Fruit fly (Drosophila melanogaster) whole organism, embryonic: Measurements from ENCODE around the gene MED27.

Experiments used
- Asciz ChIP-seq: fragments of 200-800 bp; sonication (Bioruptor generic); optimal IDR thresholded peaks from 2 replicates; lab custom pipeline; 2017; ENCODE audit warnings: missing biosample characterization, mild to moderate bottlenecking, missing genetic modification characterization, missing genetic modification reagents
- Atf-2 ChIP-seq: fragments of 200-800 bp; sonication (Bioruptor generic); optimal IDR thresholded peaks from 2 replicates; lab custom pipeline; 2016; ENCODE audit warnings: missing biosample characterization, missing genetic modification characterization
- B-H2 ChIP-seq: fragments of 200-800 bp; sonication (Bioruptor generic); optimal IDR thresholded peaks from 2 replicates; lab custom pipeline; 2018; ENCODE audit warnings: missing biosample characterization, mild to moderate bottlenecking, missing genetic modification characterization
- BEAF-32 ChIP-seq: fragments of 200-800 bp; sonication (Bioruptor generic); optimal IDR thresholded peaks from 3 replicates; lab custom pipeline; 2017; ENCODE audit warnings: missing biosample characterization, missing genetic modification characterization, mild to moderate bottlenecking, moderate library complexity, missing genetic modification reagents
- CG11504 ChIP-seq: fragments of 200-800 bp; sonication (Bioruptor generic); optimal IDR thresholded peaks from 3 replicates; lab custom pipeline; 2019; ENCODE audit warnings: missing biosample characterization, mild to moderate bottlenecking, missing genetic modification characterization, moderate library complexity
- CG12155 ChIP-seq: fragments of 200-800 bp; sonication (Bioruptor generic); optimal IDR thresholded peaks from 3 replicates; lab custom pipeline; 2016; ENCODE audit warnings: missing biosample characterization, missing genetic modification characterization
- CG1233 ChIP-seq: fragments of 200-800 bp; sonication (Bioruptor generic); optimal IDR thresholded peaks from 4 replicates; lab custom pipeline; 2018; ENCODE audit warnings: missing biosample characterization, mild to moderate bottlenecking, missing genetic modification characterization
- CG14014 ChIP-seq: fragments of 200-800 bp; sonication (Bioruptor generic); IDR thresholded peaks from 2 replicates; pipeline ENCODE4 v1.3.6; 2022; ENCODE audit warnings: missing biosample characterization, missing genetic modification characterization
- CG14860 ChIP-seq: fragments of 200-800 bp; sonication (Bioruptor generic); IDR thresholded peaks from 3 replicates; pipeline ENCODE4 v1.3.6; 2022; ENCODE audit warnings: missing biosample characterization, missing genetic modification characterization; ENCODE audit not compliant: partially characterized antibody
- CG15073 ChIP-seq: fragments of 200-800 bp; sonication (Bioruptor generic); optimal IDR thresholded peaks from 2 replicates; lab custom pipeline; 2016; ENCODE audit warnings: missing biosample characterization, missing genetic modification characterization
- CG16779 ChIP-seq: fragments of 200-800 bp; sonication (Bioruptor generic); IDR thresholded peaks from 2 replicates; pipeline ENCODE4 v1.3.6; 2022; ENCODE audit warnings: missing biosample characterization, missing genetic modification characterization
- CG17361 ChIP-seq: fragments of 200-800 bp; sonication (Bioruptor generic); IDR thresholded peaks from 3 replicates; pipeline ENCODE4 v1.3.6; 2022; ENCODE audit warnings: missing biosample characterization, missing genetic modification characterization
- CG17612 ChIP-seq: fragments of 200-800 bp; sonication (Bioruptor generic); IDR thresholded peaks from 2 replicates; pipeline ENCODE4 v1.3.6; 2022; ENCODE audit warnings: missing biosample characterization, missing genetic modification characterization
- CG18476 ChIP-seq: fragments of 200-800 bp; sonication (Bioruptor generic); optimal IDR thresholded peaks from 2 replicates; lab custom pipeline; 2016; ENCODE audit warnings: missing biosample characterization, mild to moderate bottlenecking, missing genetic modification characterization
- CG18599 ChIP-seq: fragments of 200-800 bp; sonication (Bioruptor generic); optimal IDR thresholded peaks from 3 replicates; lab custom pipeline; 2017; ENCODE audit warnings: missing biosample characterization, missing genetic modification characterization, mild to moderate bottlenecking, moderate library complexity, missing genetic modification reagents
- CG7372 ChIP-seq: fragments of 200-800 bp; sonication (Bioruptor generic); IDR thresholded peaks from 2 replicates; pipeline ENCODE4 v1.3.6; 2022; ENCODE audit warnings: missing biosample characterization, missing genetic modification characterization
- CG8924 ChIP-seq: fragments of 200-800 bp; optimal IDR thresholded peaks from 3 replicates; lab custom pipeline; 2019; ENCODE audit warnings: missing biosample characterization, mild to moderate bottlenecking, missing genetic modification characterization, moderate library complexity
- CoRest ChIP-seq: fragments of 200-800 bp; sonication (Bioruptor generic); optimal IDR thresholded peaks from 3 replicates; lab custom pipeline; 2018; ENCODE audit warnings: missing biosample characterization, mild to moderate bottlenecking, missing genetic modification characterization, moderate library complexity
- D ChIP-seq, 2 experiments: fragments of 200-800 bp in 1 of 2; fragments of >200 bp in 1 of 2; sonication (Bioruptor generic) in 1 of 2; optimal IDR thresholded peaks; 2 replicates in 1 of 2; 3 replicates in 1 of 2; lab custom pipeline; 2017; ENCODE audit warnings: mild to moderate bottlenecking in 1 of 2, missing biosample characterization in 1 of 2, missing genetic modification characterization in 1 of 2, missing genetic modification reagents in 1 of 2
- Dad ChIP-seq: fragments of 200-800 bp; sonication (Bioruptor generic); optimal IDR thresholded peaks from 3 replicates; lab custom pipeline; 2016; ENCODE audit warnings: missing biosample characterization, missing genetic modification characterization
- Dbx ChIP-seq: fragments of 200-800 bp; sonication (Bioruptor generic); IDR thresholded peaks from 3 replicates; pipeline ENCODE4 v1.3.6; 2022; ENCODE audit warnings: missing biosample characterization, missing genetic modification characterization
- HHEX ChIP-seq: fragments of 200-800 bp; sonication (Bioruptor generic); optimal IDR thresholded peaks from 3 replicates; lab custom pipeline; 2017; ENCODE audit warnings: missing biosample characterization, mild to moderate bottlenecking, missing genetic modification characterization, missing genetic modification reagents
- Hr39 ChIP-seq: fragments of >200 bp; optimal IDR thresholded peaks from 2 replicates; lab custom pipeline; 2017
- Kr ChIP-seq: fragments of 200-800 bp; sonication (Bioruptor generic); optimal IDR thresholded peaks from 2 replicates; lab custom pipeline; 2017; ENCODE audit warnings: missing biosample characterization, mild to moderate bottlenecking, missing genetic modification characterization
- NC2α ChIP-seq: fragments of 200-800 bp; sonication (Bioruptor generic); optimal IDR thresholded peaks from 2 replicates; lab custom pipeline; 2016; ENCODE audit warnings: missing biosample characterization, missing genetic modification characterization
- Neu2 ChIP-seq: fragments of 200-800 bp; sonication (Bioruptor generic); optimal IDR thresholded peaks from 3 replicates; lab custom pipeline; 2016; ENCODE audit warnings: missing biosample characterization, missing genetic modification characterization, borderline replicate concordance
- Nf-YA ChIP-seq: fragments of 200-800 bp; sonication (Bioruptor generic); IDR thresholded peaks from 2 replicates; pipeline ENCODE4 v1.3.6; 2022; ENCODE audit warnings: missing biosample characterization, missing genetic modification characterization
- Pdp1 ChIP-seq, 2 experiments: fragments of 200-800 bp; sonication (Bioruptor generic); optimal IDR thresholded peaks; 3 replicates each; lab custom pipeline; 2016; ENCODE audit warnings: missing biosample characterization in 2 of 2, missing genetic modification characterization in 2 of 2, mild to moderate bottlenecking in 1 of 2, moderate library complexity in 1 of 2
- Rx ChIP-seq: fragments of 200-800 bp; sonication (Bioruptor generic); IDR thresholded peaks from 2 replicates; pipeline ENCODE4 v1.3.6; 2022; ENCODE audit warnings: missing biosample characterization, missing genetic modification characterization
- Sin3A ChIP-seq: fragments of >200 bp; optimal IDR thresholded peaks from 2 replicates; lab custom pipeline; 2018
- Sox100B ChIP-seq: fragments of 200-800 bp; sonication (Bioruptor generic); optimal IDR thresholded peaks from 3 replicates; lab custom pipeline; 2018; ENCODE audit warnings: missing biosample characterization, mild to moderate bottlenecking, missing genetic modification characterization
- Sox102F ChIP-seq: fragments of 200-800 bp; sonication (Bioruptor generic); optimal IDR thresholded peaks from 2 replicates; lab custom pipeline; 2018; ENCODE audit warnings: missing biosample characterization, mild to moderate bottlenecking, missing genetic modification characterization, moderate library complexity
- Tbp ChIP-seq: fragments of >200 bp; optimal IDR thresholded peaks from 2 replicates; lab custom pipeline; 2018; ENCODE audit warnings: missing biosample characterization, missing genetic modification characterization
- bcd ChIP-seq: fragments of 200-800 bp; sonication (Bioruptor generic); optimal IDR thresholded peaks from 2 replicates; lab custom pipeline; 2017; ENCODE audit warnings: missing biosample characterization, mild to moderate bottlenecking, missing genetic modification characterization
- caup ChIP-seq: fragments of 200-800 bp; sonication (Bioruptor generic); optimal IDR thresholded peaks from 3 replicates; lab custom pipeline; 2017; ENCODE audit warnings: missing biosample characterization, mild to moderate bottlenecking, missing genetic modification characterization, moderate library complexity; ENCODE audit not compliant: severe bottlenecking
- chinmo ChIP-seq: fragments of 200-800 bp; sonication (Bioruptor generic); IDR thresholded peaks from 4 replicates; pipeline ENCODE4 v1.3.6; 2022; ENCODE audit warnings: missing biosample characterization, missing genetic modification characterization; ENCODE audit not compliant: partially characterized antibody
- chn ChIP-seq: fragments of 200-800 bp; sonication (Bioruptor generic); optimal IDR thresholded peaks from 2 replicates; lab custom pipeline; 2016; ENCODE audit warnings: missing biosample characterization, missing genetic modification characterization
- dimm ChIP-seq: fragments of 200-800 bp; sonication (Bioruptor generic); IDR thresholded peaks from 2 replicates; pipeline ENCODE4 v1.3.6; 2022; ENCODE audit warnings: missing biosample characterization, missing genetic modification characterization
- ems ChIP-seq: fragments of 200-800 bp; sonication (Bioruptor generic); optimal IDR thresholded peaks from 3 replicates; lab custom pipeline; 2016; ENCODE audit warnings: missing biosample characterization, missing genetic modification characterization
- ewg ChIP-seq: fragments of 200-800 bp; sonication (Bioruptor generic); optimal IDR thresholded peaks from 3 replicates; lab custom pipeline; 2017; ENCODE audit warnings: mild to moderate bottlenecking, missing biosample characterization, missing genetic modification reagents, missing genetic modification characterization
- fd102C ChIP-seq: fragments of 200-800 bp; sonication (Bioruptor generic); optimal IDR thresholded peaks from 2 replicates; lab custom pipeline; 2018; ENCODE audit warnings: missing biosample characterization, mild to moderate bottlenecking, missing genetic modification characterization, moderate library complexity
- grau ChIP-seq: fragments of 200-800 bp; optimal IDR thresholded peaks from 3 replicates; lab custom pipeline; 2019; ENCODE audit warnings: missing biosample characterization, mild to moderate bottlenecking, missing genetic modification characterization, moderate library complexity
- grn ChIP-seq: fragments of 200-800 bp; sonication (Bioruptor generic); optimal IDR thresholded peaks from 3 replicates; lab custom pipeline; 2017; ENCODE audit warnings: missing biosample characterization, missing genetic modification characterization
- h ChIP-seq: fragments of >200 bp; optimal IDR thresholded peaks from 2 replicates; lab custom pipeline; 2017
- hb ChIP-seq: fragments of 200-800 bp; sonication (Bioruptor generic); IDR thresholded peaks from 3 replicates; pipeline ENCODE4 v1.3.6; 2022; ENCODE audit warnings: missing biosample characterization, missing genetic modification characterization; ENCODE audit not compliant: partially characterized antibody
- nerfin-2 ChIP-seq: fragments of 200-800 bp; sonication (Bioruptor generic); IDR thresholded peaks from 2 replicates; pipeline ENCODE4 v1.3.6; 2022; ENCODE audit warnings: missing biosample characterization, missing genetic modification characterization; ENCODE audit not compliant: partially characterized antibody
- otp ChIP-seq: fragments of 200-800 bp; sonication (Bioruptor generic); IDR thresholded peaks from 3 replicates; pipeline ENCODE4, ENCODE4 v1.3.6; 2022; ENCODE audit warnings: missing biosample characterization, missing genetic modification characterization
- slbo ChIP-seq: fragments of 200-800 bp; sonication (Bioruptor generic); IDR thresholded peaks from 2 replicates; pipeline ENCODE4 v1.3.6; 2022; ENCODE audit warnings: missing biosample characterization, missing genetic modification characterization
- so ChIP-seq: fragments of 200-800 bp; sonication (Bioruptor generic); IDR thresholded peaks from 3 replicates; pipeline ENCODE4 v1.3.6; 2022; ENCODE audit warnings: missing biosample characterization, missing genetic modification characterization
- vfl ChIP-seq: fragments of 200-800 bp; sonication (Bioruptor generic); optimal IDR thresholded peaks from 2 replicates; lab custom pipeline; 2016; ENCODE audit warnings: missing biosample characterization, missing genetic modification characterization

Gene MED27

DNA sequence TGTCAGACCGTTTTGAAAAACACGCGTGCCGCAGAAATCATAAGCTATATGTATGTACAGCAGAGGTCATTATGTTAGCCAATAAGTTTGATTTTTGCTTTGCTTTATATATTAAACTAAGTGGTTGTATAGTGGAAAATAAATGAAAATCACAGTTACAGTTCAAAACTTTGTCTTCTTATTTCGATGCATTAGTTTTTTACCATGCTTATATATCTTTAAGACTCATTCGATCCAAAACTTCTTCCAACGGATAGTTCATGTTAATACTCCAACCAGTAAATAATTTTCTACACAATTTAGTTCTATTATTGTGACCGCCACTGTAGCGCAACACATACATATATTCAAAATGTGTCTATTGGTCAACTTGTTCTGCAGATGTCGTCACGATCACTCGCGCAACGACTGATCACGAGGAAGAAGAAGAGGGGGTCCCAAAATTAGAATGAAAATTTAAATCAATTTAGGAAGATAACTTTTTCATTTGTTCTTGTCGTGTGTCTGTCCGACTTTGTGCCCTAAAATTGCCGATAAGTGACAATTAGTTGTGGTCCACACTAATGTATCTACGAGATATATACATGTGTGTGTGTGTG lies 50.6 kb downstream of the MED27 start (continued):
- TF ChIP-seq bcd (GFP tag; lab: Kevin White, UChicago), result peak; percentile 63
- 0 out of 2 replicates have a peak, but pooled peaks have one; percentile 12 for TF ChIP-seq Rx
- TF ChIP-seq dimm (GFP tag; lab: Robert Waterston, UW), result no peak
- TF ChIP-seq Pdp1 (GFP tag; optimal IDR thresholded peaks at IDR 0.05; lab: Kevin White, UChicago), result peak; percentile 41 to 56
- peak; percentile 30; the same call in 1 of the 2 replicates for TF ChIP-seq Nf-YA (GFP tag; lab: Robert Waterston, UW)
- TF ChIP-seq CG11504 (tag; lab: Kevin White, UChicago), result no peak
- peak; percentile 71 for TF ChIP-seq Sox102F (GFP tag; lab: Kevin White, UChicago)
- TF ChIP-seq vfl (GFP tag; lab: Kevin White, UChicago), result no peak
- 0 out of 2 replicates have a peak, but pooled peaks have one; percentile 22 for TF ChIP-seq CG7372
- TF ChIP-seq so (GFP tag; lab: Robert Waterston, UW), result no peak; the same call in 2 of the 3 replicates
- peak; percentile 82 for TF ChIP-seq grau
- TF ChIP-seq hb (GFP tag; lab: Robert Waterston, UW), result no peak
- no peak for TF ChIP-seq h (lab: Kevin White, UChicago)
- 0 out of 2 replicates have a peak, but pooled peaks have one; percentile 10 for TF ChIP-seq CG14014 (GFP tag; lab: Robert Waterston, UW)
- no peak for TF ChIP-seq Neu2 (GFP tag; lab: Kevin White, UChicago)
- no peak for TF ChIP-seq CG15073 (GFP tag; lab: Kevin White, UChicago)
- TF ChIP-seq chn (GFP tag; lab: Kevin White, UChicago), result no peak
- no peak; the same call in 2 of the 3 replicates for TF ChIP-seq CG17361 (GFP tag; lab: Robert Waterston, UW)
- no peak for TF ChIP-seq Sox100B (GFP tag; lab: Kevin White, UChicago)
- TF ChIP-seq Dbx, result 0 out of 3 replicates have a peak, but pooled peaks have one; percentile 42
- peak; percentile 80 for TF ChIP-seq CoRest (tag; lab: Kevin White, UChicago)
- no peak for TF ChIP-seq nerfin-2 (GFP tag; lab: Robert Waterston, UW)
- TF ChIP-seq CG14860, result no peak
- peak; percentile 50 for TF ChIP-seq caup (GFP tag; lab: Kevin White, UChicago)
- no peak for TF ChIP-seq otp (GFP tag; lab: Robert Waterston, UW)
- TF ChIP-seq CG1233 (GFP tag; lab: Kevin White, UChicago), result peak; percentile 67
- no peak for TF ChIP-seq Kr (GFP tag; lab: Kevin White, UChicago)
- TF ChIP-seq CG18476 (GFP tag; lab: Kevin White, UChicago), result peak; percentile 40
- TF ChIP-seq Hr39, result no peak
- peak; percentile 24 for TF ChIP-seq ewg
- TF ChIP-seq HHEX (GFP tag; lab: Kevin White, UChicago), result peak; percentile 58
- no peak for TF ChIP-seq grn (GFP tag; lab: Kevin White, UChicago)
- TF ChIP-seq fd102C (GFP tag; lab: Kevin White, UChicago), result no peak
- peak; percentile 22; the same call in 1 of the 2 replicates for TF ChIP-seq slbo
- TF ChIP-seq CG12155 (GFP tag; lab: Kevin White, UChicago), result peak; percentile 36
- TF ChIP-seq Sin3A (lab: Kevin White, UChicago), result no peak
- no peak for TF ChIP-seq chinmo
- peak; percentile 64 for TF ChIP-seq CG18599
- no peak for TF ChIP-seq B-H2 (GFP tag; lab: Kevin White, UChicago)
- TF ChIP-seq CG16779 (GFP tag; lab: Robert Waterston, UW), result no peak
- peak; percentile 43 for TF ChIP-seq Atf-2 (GFP tag; lab: Kevin White, UChicago)
- TF ChIP-seq D (optimal IDR thresholded peaks at IDR 0.05; lab: Kevin White, UChicago), result no peak
- peak; percentile 68 for TF ChIP-seq D (GFP tag; optimal IDR thresholded peaks at IDR 0.05; lab: Kevin White, UChicago)
- TF ChIP-seq ems (GFP tag; lab: Kevin White, UChicago), result peak; percentile 48
- no peak for TF ChIP-seq BEAF-32 (GFP tag; lab: Kevin White, UChicago)
- no peak for TF ChIP-seq Tbp (GFP tag; lab: Kevin White, UChicago)
- TF ChIP-seq Asciz (GFP tag; lab: Kevin White, UChicago), result peak; percentile 72
- no peak for TF ChIP-seq Dad (GFP tag; lab: Kevin White, UChicago)
- TF ChIP-seq CG17612, result no peak
- peak; percentile 81 for TF ChIP-seq CG8924
- TF ChIP-seq NC2α (GFP tag; lab: Kevin White, UChicago), result no peak
